Worm (Caenorhabditis elegans) whole organism, late embryonic: ENCODE measurements around the gene srw-14.

Experiments used
- C08G9.2 ChIP-seq: sonication (generic microtip); optimal IDR thresholded peaks from 2 replicates; lab custom pipeline; 2016; ENCODE audit warnings: mild to moderate bottlenecking, missing genetic modification characterization, moderate library complexity, missing compliant biosample characterization
- C38D4.7 ChIP-seq: fragments of 200-800 bp; sonication (Bioruptor generic); optimal IDR thresholded peaks from 2 replicates; lab custom pipeline; 2018; ENCODE audit warnings: mild to moderate bottlenecking, missing genetic modification characterization, moderate library complexity, missing compliant biosample characterization
- F13H6.1 ChIP-seq: sonication (generic microtip); optimal IDR thresholded peaks from 2 replicates; lab custom pipeline; 2016; ENCODE audit warnings: missing genetic modification characterization, missing compliant biosample characterization
- K02D7.2 ChIP-seq: sonication (generic microtip); optimal IDR thresholded peaks from 2 replicates; lab custom pipeline; 2017; ENCODE audit warnings: mild to moderate bottlenecking, missing genetic modification characterization, missing compliant biosample characterization
- T23F11.4 ChIP-seq: fragments of 200-800 bp; sonication (Bioruptor generic); optimal IDR thresholded peaks from 2 replicates; lab custom pipeline; 2018; ENCODE audit warnings: mild to moderate bottlenecking, missing genetic modification characterization, missing compliant biosample characterization
- Y22D7AL.16 ChIP-seq: sonication (generic microtip); optimal IDR thresholded peaks from 2 replicates; lab custom pipeline; 2016; ENCODE audit warnings: missing genetic modification characterization, missing compliant biosample characterization
- ahr-1 ChIP-seq: sonication (generic microtip); optimal IDR thresholded peaks from 2 replicates; lab custom pipeline; 2016; ENCODE audit warnings: missing genetic modification characterization, missing compliant biosample characterization
- ceh-18 ChIP-seq: sonication (generic microtip); optimal IDR thresholded peaks from 2 replicates; lab custom pipeline; 2016; ENCODE audit warnings: missing genetic modification characterization, missing compliant biosample characterization
- ceh-24 ChIP-seq: sonication (generic microtip); optimal IDR thresholded peaks from 2 replicates; lab custom pipeline; 2016; ENCODE audit warnings: mild to moderate bottlenecking, missing genetic modification characterization, missing compliant biosample characterization
- ceh-30 ChIP-seq: fragments of 150-350 bp; optimal IDR thresholded peaks from 2 replicates; lab custom pipeline; 2014; ENCODE audit warnings: missing biosample characterization, missing genetic modification characterization
- ceh-31 ChIP-seq: sonication (generic microtip); optimal IDR thresholded peaks from 2 replicates; lab custom pipeline; 2016; ENCODE audit warnings: missing genetic modification characterization, missing compliant biosample characterization
- ceh-34 ChIP-seq: sonication (generic microtip); optimal IDR thresholded peaks from 2 replicates; lab custom pipeline; 2016; ENCODE audit warnings: mild to moderate bottlenecking, missing genetic modification characterization, missing compliant biosample characterization
- ceh-45 ChIP-seq: fragments of 200-800 bp; sonication (Bioruptor generic); IDR thresholded peaks from 2 replicates; pipeline ENCODE4 v1.3.6; 2022; ENCODE audit warnings: missing genetic modification reagents, missing genetic modification characterization, missing compliant biosample characterization
- ceh-6 ChIP-seq: fragments of 200-800 bp; sonication (Bioruptor generic); optimal IDR thresholded peaks from 2 replicates; lab custom pipeline; 2018; ENCODE audit warnings: mild to moderate bottlenecking, missing genetic modification characterization, missing compliant biosample characterization
- che-1 ChIP-seq: sonication (generic microtip); optimal IDR thresholded peaks from 2 replicates; lab custom pipeline; 2016; ENCODE audit warnings: mild to moderate bottlenecking, missing genetic modification characterization, missing compliant biosample characterization
- dmd-4 ChIP-seq: sonication (generic microtip); optimal IDR thresholded peaks from 2 replicates; lab custom pipeline; 2016; ENCODE audit warnings: borderline replicate concordance, missing genetic modification characterization, missing compliant biosample characterization
- dve-1 ChIP-seq: sonication (generic microtip); optimal IDR thresholded peaks from 2 replicates; lab custom pipeline; 2017; ENCODE audit warnings: antibody characterized with exemption, mild to moderate bottlenecking, missing genetic modification characterization, missing compliant biosample characterization
- elt-4 ChIP-seq: sonication (generic microtip); optimal IDR thresholded peaks from 2 replicates; lab custom pipeline; 2016; ENCODE audit warnings: missing genetic modification characterization, missing compliant biosample characterization
- eyg-1 ChIP-seq: sonication (generic microtip); optimal IDR thresholded peaks from 2 replicates; lab custom pipeline; 2016; ENCODE audit warnings: missing genotype, missing genetic modification characterization, missing compliant biosample characterization
- fkh-6 ChIP-seq: sonication (generic microtip); optimal IDR thresholded peaks from 2 replicates; lab custom pipeline; 2016; ENCODE audit warnings: missing genetic modification characterization, missing compliant biosample characterization
- hlh-13 ChIP-seq: fragments of 200-800 bp; sonication (Bioruptor generic); optimal IDR thresholded peaks from 2 replicates; lab custom pipeline; 2018; ENCODE audit warnings: mild to moderate bottlenecking, missing genetic modification characterization, missing compliant biosample characterization
- hlh-15 ChIP-seq: sonication (generic microtip); optimal IDR thresholded peaks from 2 replicates; lab custom pipeline; 2016; ENCODE audit warnings: missing genetic modification characterization, missing compliant biosample characterization
- hlh-30 ChIP-seq: sonication (generic microtip); optimal IDR thresholded peaks from 2 replicates; lab custom pipeline; 2017; ENCODE audit warnings: antibody characterized with exemption, missing genetic modification characterization, missing compliant biosample characterization; ENCODE audit not compliant: insufficient read depth
- hlh-8 ChIP-seq: sonication (generic microtip); optimal IDR thresholded peaks from 2 replicates; lab custom pipeline; 2016; ENCODE audit warnings: missing genotype, missing genetic modification characterization, missing compliant biosample characterization
- madf-2 ChIP-seq: sonication (generic microtip); optimal IDR thresholded peaks from 2 replicates; lab custom pipeline; 2017; ENCODE audit warnings: missing genetic modification characterization, missing compliant biosample characterization
- mec-3 ChIP-seq: sonication (generic microtip); optimal IDR thresholded peaks from 2 replicates; lab custom pipeline; 2016; ENCODE audit warnings: borderline replicate concordance, missing genetic modification characterization, missing compliant biosample characterization
- nhr-11 ChIP-seq: fragments of 150-350 bp; optimal IDR thresholded peaks from 2 replicates; lab custom pipeline; 2014; ENCODE audit warnings: missing biosample characterization, missing genetic modification characterization
- npax-4 ChIP-seq: sonication (generic microtip); optimal IDR thresholded peaks from 2 replicates; lab custom pipeline; 2016; ENCODE audit warnings: missing genetic modification characterization, missing compliant biosample characterization
- odd-2 ChIP-seq: sonication (generic microtip); optimal IDR thresholded peaks from 2 replicates; lab custom pipeline; 2017; ENCODE audit warnings: antibody characterized with exemption, mild to moderate bottlenecking, missing genetic modification characterization, missing compliant biosample characterization
- pha-4 ChIP-seq: fragments of 150-350 bp; optimal IDR thresholded peaks from 2 replicates; lab custom pipeline; 2018; ENCODE audit warnings: missing biosample characterization, missing genetic modification reagents, missing genetic modification characterization
- pqm-1 ChIP-seq: sonication (generic microtip); optimal IDR thresholded peaks from 2 replicates; lab custom pipeline; 2016; ENCODE audit warnings: missing genetic modification characterization, missing compliant biosample characterization
- ref-2 ChIP-seq: sonication (generic microtip); optimal IDR thresholded peaks from 2 replicates; lab custom pipeline; 2016; ENCODE audit warnings: missing genetic modification characterization, missing compliant biosample characterization
- sox-2 ChIP-seq: fragments of 200-800 bp; sonication (Bioruptor generic); IDR thresholded peaks from 2 replicates; pipeline ENCODE4 v1.3.6; 2022; ENCODE audit warnings: missing genetic modification reagents, missing genetic modification characterization, missing compliant biosample characterization
- tbx-2 ChIP-seq: sonication (generic microtip); optimal IDR thresholded peaks from 2 replicates; lab custom pipeline; 2016; ENCODE audit warnings: missing genetic modification characterization, missing compliant biosample characterization
- tbx-7 ChIP-seq: sonication (generic microtip); optimal IDR thresholded peaks from 2 replicates; lab custom pipeline; 2016; ENCODE audit warnings: missing genotype, missing genetic modification characterization, missing compliant biosample characterization
- ttx-3 ChIP-seq: sonication (generic microtip); optimal IDR thresholded peaks from 2 replicates; lab custom pipeline; 2016; ENCODE audit warnings: missing genetic modification reagents, missing genetic modification characterization, missing compliant biosample characterization
- unc-3 ChIP-seq, 2 experiments: fragments of 200-800 bp in 1 of 2; sonication (Bioruptor generic) in 1 of 2; sonication (generic microtip) in 1 of 2; conservative IDR thresholded peaks in 1 of 2; optimal IDR thresholded peaks in 1 of 2; 2 replicates each; pipeline versions ENCODE4 v1.3.6 to Lab custom; 2016 to 2022; ENCODE audit warnings: missing compliant biosample characterization in 2 of 2, missing genetic modification characterization in 2 of 2, missing genetic modification reagents in 1 of 2
- unc-86 ChIP-seq: sonication (generic microtip); optimal IDR thresholded peaks from 2 replicates; lab custom pipeline; 2016; ENCODE audit warnings: missing genetic modification characterization, missing compliant biosample characterization

Gene srw-14

ce11 chrV:15265814-15266213 is 40.1 kb downstream of the srw-14 start, which contains the start of gene M01B2.13:
TSS of gene M01B2.13 (minus strand) at chrV:15265914.
- TF ChIP-seq ceh-6 (no peak), T23F11.4 (GFP tag; lab: Kevin White, UChicago) (no peak), elt-4 (tag; lab: Kevin White, UChicago) (no peak), ttx-3 (tag; lab: Kevin White, UChicago) (no peak), unc-3 (GFP tag; conservative IDR thresholded peaks at IDR 0.05; lab: Robert Waterston, UW) (no peak), unc-3 (tag; optimal IDR thresholded peaks at IDR 0.05; lab: Kevin White, UChicago) (no peak), ref-2 (tag; lab: Kevin White, UChicago) (no peak), ceh-30 (tag; lab: Kevin White, UChicago) (no peak), C38D4.7 (GFP tag; lab: Kevin White, UChicago) (no peak), nhr-11 (tag; lab: Kevin White, UChicago) (no peak), ceh-31 (no peak), sox-2 (GFP tag; lab: Robert Waterston, UW) (no peak), ahr-1 (no peak), odd-2 (tag; lab: Kevin White, UChicago) (no peak), mec-3 (tag; lab: Kevin White, UChicago) (no peak), hlh-8 (tag; lab: Kevin White, UChicago) (no peak)

ce11 chrV:15267405-15267804 is 41.7 kb downstream of the srw-14 start, which contains the start of gene T10H4.13:
TSS of gene T10H4.13 (minus strand) at chrV:15267505.
- TF ChIP-seq ceh-18 (no peak), ref-2 (tag; lab: Kevin White, UChicago) (no peak), unc-86 (tag; lab: Kevin White, UChicago) (no peak), hlh-30 (tag; lab: Kevin White, UChicago) (no peak), pqm-1 (tag; lab: Kevin White, UChicago) (no peak), tbx-7 (tag; lab: Kevin White, UChicago) (no peak), ceh-6 (no peak), sox-2 (GFP tag; lab: Robert Waterston, UW) (no peak), hlh-13 (no peak), Y22D7AL.16 (tag; lab: Kevin White, UChicago) (no peak), ahr-1 (no peak)

ce11 chrV:15268302-15268701 is 42.6 kb downstream of the srw-14 start, which contains the start of gene srw-22:
TSS of gene srw-22 (plus strand) at chrV:15268602.
- no peak for TF ChIP-seq mec-3 (tag; lab: Kevin White, UChicago)
- no peak for TF ChIP-seq pha-4 (tag; lab: Kevin White, UChicago)
- no peak for TF ChIP-seq fkh-6
- TF ChIP-seq ceh-34 (tag; lab: Kevin White, UChicago): no peak
- no peak for TF ChIP-seq T23F11.4 (GFP tag; lab: Kevin White, UChicago)
- TF ChIP-seq hlh-30 (tag; lab: Kevin White, UChicago): no peak
- TF ChIP-seq unc-86 (tag; lab: Kevin White, UChicago): no peak
- no peak for TF ChIP-seq npax-4 (tag; lab: Kevin White, UChicago)
- no peak for TF ChIP-seq dve-1 (tag; lab: Kevin White, UChicago)
- no peak for TF ChIP-seq ceh-45 (GFP tag; lab: Robert Waterston, UW)
- TF ChIP-seq che-1 (tag; lab: Kevin White, UChicago): no peak
- no peak for TF ChIP-seq tbx-2 (tag; lab: Kevin White, UChicago)
- TF ChIP-seq C08G9.2 (tag; lab: Kevin White, UChicago): no peak
- TF ChIP-seq madf-2 (tag; lab: Kevin White, UChicago): no peak

- TF ChIP-seq C08G9.2 (tag; lab: Kevin White, UChicago) (no peak), fkh-6 (no peak), dmd-4 (tag; lab: Kevin White, UChicago) (no peak), ceh-24 (tag; lab: Kevin White, UChicago) (no peak), C38D4.7 (GFP tag; lab: Kevin White, UChicago) (no peak), odd-2 (tag; lab: Kevin White, UChicago) (no peak), hlh-15 (tag; lab: Kevin White, UChicago) (no peak), eyg-1 (tag; lab: Kevin White, UChicago) (no peak), F13H6.1 (no peak), K02D7.2 (tag; lab: Kevin White, UChicago) (no peak), ceh-6 (no peak)
These were observed 46.5 kb downstream of the srw-14 start, which contains the start of gene T10H4.4 for ce11 chrV:15272263-15272662. TSS of gene T10H4.4 (minus strand) at chrV:15272363.
